Worm (Caenorhabditis elegans): ENCODE data around the gene K01A6.5.

Gene K01A6.5

DNA sequence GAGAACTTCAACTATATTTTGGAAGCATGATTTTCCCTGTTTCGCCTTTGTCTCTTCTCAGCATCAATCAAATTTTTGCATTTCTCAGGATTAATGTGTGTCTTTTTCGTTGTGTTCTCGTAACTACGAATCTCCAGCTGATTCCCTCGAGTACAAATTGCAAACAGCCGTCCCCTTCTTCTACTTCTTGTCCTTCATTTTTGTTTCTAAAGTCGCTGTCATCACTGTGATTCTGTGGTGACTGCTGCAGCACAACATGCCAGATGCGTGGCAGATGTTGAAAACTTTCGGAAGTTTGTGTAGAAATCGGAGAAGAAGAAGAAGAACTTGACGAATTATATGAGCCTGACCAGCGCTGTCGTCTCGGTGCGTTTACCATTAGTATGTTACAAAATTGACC is 29.2 kb upstream of the K01A6.5 start:
- TF ChIP-seq hlh-8 (tag; optimal IDR thresholded peaks at IDR 0.05) (peak; percentile 91), ceh-2 (tag; optimal IDR thresholded peaks at IDR 0.05) (no peak)

DNA sequence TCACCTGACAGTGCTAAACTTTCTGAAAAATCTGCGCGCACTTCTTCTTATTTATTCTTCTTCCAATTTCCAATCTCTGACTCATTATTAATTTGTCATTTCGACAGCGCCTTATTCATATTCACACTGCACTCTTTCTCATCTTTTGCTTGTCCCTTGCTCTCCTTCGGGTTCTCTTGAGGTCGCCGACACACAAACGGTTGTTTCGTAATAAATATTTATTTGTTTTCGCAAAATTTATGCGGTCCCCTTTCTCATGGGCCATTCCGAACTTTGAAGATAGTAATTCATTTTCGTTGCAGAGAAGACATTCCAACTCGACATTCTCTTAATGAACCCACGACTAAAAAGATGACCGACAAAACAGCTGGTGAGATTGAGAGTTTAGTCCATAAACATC is 27.8 kb upstream of the K01A6.5 start, which contains the start of gene magi-1:
Gene magi-1 (plus strand): TSS at position 301 of the 400 bp plus-strand sequence.
- TF ChIP-seq elt-2 (tag; optimal IDR thresholded peaks at IDR 0.05) (no peak), ceh-19 (GFP tag; optimal IDR thresholded peaks at IDR 0.05) (no peak), syd-9 (tag; optimal IDR thresholded peaks at IDR 0.05) (no peak), ama-1 (optimal IDR thresholded peaks at IDR 0.05) (no peak), lin-11 (tag; optimal IDR thresholded peaks at IDR 0.05) (no peak), ceh-31 (tag; optimal IDR thresholded peaks at IDR 0.05) (no peak), ztf-16 (tag; optimal IDR thresholded peaks at IDR 0.05) (no peak), ceh-6 (GFP tag; optimal IDR thresholded peaks at IDR 0.05) (no peak), tbx-7 (tag; optimal IDR thresholded peaks at IDR 0.05) (no peak), pha-4 (tag; optimal IDR thresholded peaks at IDR 0.05) (no peak), ceh-14 (tag; optimal IDR thresholded peaks at IDR 0.05) (no peak), sox-4 (tag; optimal IDR thresholded peaks at IDR 0.05) (no peak), dmd-4 (tag; optimal IDR thresholded peaks at IDR 0.05; ENCODE audit: borderline replicate concordance) (no peak), nfya-1 (tag; optimal IDR thresholded peaks at IDR 0.05) (no peak), dve-1 (tag; optimal IDR thresholded peaks at IDR 0.05) (no peak), pqm-1 (tag; optimal IDR thresholded peaks at IDR 0.05) (no peak), ref-2 (tag; optimal IDR thresholded peaks at IDR 0.05) (no peak), odd-2 (tag; optimal IDR thresholded peaks at IDR 0.05) (no peak), ceh-45 (GFP tag; IDR thresholded peaks at IDR 0.05) (no peak), eyg-1 (tag; optimal IDR thresholded peaks at IDR 0.05) (no peak)

DNA sequence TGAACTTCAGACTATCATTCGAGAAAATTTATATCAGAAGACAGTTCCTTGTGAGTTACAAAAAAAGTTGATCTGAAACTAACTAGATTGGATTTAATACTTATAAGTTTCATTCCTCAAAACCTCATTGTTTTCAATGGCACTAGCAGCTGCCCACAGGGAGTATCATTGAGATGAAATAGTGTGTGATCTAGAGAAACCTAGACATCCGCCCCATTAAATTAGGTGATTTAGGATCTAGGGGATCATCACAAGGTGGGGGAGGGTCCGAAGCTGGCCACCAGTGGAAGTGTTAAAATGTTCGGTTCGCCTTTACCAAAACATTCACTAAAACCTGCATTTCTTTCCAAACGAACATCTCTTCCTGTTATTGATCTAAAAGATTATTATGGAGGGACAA is 26.1 kb upstream of the K01A6.5 start:
- TF ChIP-seq ceh-45 (GFP tag; IDR thresholded peaks at IDR 0.05): no peak

DNA sequence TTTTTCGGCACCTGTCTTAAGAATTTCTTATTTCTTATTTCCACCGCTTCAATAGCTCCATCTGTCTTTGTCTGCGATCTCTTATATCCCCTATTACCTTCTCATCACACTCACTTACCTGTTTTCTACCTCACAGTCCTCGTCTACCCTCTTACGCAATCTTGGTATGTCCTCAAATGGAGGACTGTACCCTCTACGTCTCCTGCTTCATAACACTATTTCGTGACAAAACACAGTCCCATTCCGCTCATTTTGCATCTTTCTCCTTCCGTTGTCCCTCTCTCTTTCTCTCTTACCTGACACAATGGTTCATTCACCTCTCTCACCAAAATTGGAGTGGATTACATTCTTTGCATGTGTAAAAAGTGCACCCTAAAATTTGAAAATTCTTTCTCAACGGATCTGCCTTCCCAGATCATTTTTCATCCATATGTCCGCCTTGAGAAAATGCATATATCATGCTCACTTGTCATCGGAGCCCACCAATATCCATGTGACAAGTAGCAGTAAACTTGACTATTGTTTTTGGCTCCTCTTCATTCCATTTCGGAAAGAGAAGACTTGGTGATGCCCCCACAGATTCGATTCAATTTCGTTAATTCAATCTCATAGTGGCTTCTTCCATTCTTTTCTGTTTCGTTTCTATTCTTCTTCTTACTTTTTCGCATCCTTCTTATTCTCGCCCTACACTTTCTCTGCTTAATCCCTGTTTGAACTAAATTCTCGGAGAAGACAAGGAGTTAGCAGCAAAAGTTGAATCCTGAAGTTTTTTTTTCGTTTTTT is 25.2 kb upstream of the K01A6.5 start:
- TF ChIP-seq madf-2 (tag; optimal IDR thresholded peaks at IDR 0.05): no peak
- TF ChIP-seq pros-1 (tag; optimal IDR thresholded peaks at IDR 0.05): no peak
- no peak for TF ChIP-seq C38D4.7 (GFP tag; optimal IDR thresholded peaks at IDR 0.05)
- no peak for TF ChIP-seq sox-4 (tag; optimal IDR thresholded peaks at IDR 0.05)
- TF ChIP-seq pat-9 (tag; optimal IDR thresholded peaks at IDR 0.05): no peak
- TF ChIP-seq pqm-1 (tag; optimal IDR thresholded peaks at IDR 0.05): no peak
- TF ChIP-seq tbx-2 (tag; optimal IDR thresholded peaks at IDR 0.05): no peak
- no peak for TF ChIP-seq T23F11.4 (GFP tag; optimal IDR thresholded peaks at IDR 0.05)
- TF ChIP-seq lim-6 (tag; optimal IDR thresholded peaks at IDR 0.05): no peak
- TF ChIP-seq unc-42 (tag; optimal IDR thresholded peaks at IDR 0.05): peak; percentile 98
- TF ChIP-seq unc-3 (GFP tag; conservative IDR thresholded peaks at IDR 0.05): no peak
- no peak for TF ChIP-seq unc-3 (tag; optimal IDR thresholded peaks at IDR 0.05)
- peak; percentile 59 for TF ChIP-seq ref-2 (tag; optimal IDR thresholded peaks at IDR 0.05)
- no peak for TF ChIP-seq F13H6.1 (tag; optimal IDR thresholded peaks at IDR 0.05)
- no peak for TF ChIP-seq dmd-4 (tag; optimal IDR thresholded peaks at IDR 0.05; ENCODE audit: borderline replicate concordance)
- no peak for TF ChIP-seq pha-4 (tag; optimal IDR thresholded peaks at IDR 0.05)
- TF ChIP-seq syd-9 (tag; optimal IDR thresholded peaks at IDR 0.05): no peak
- TF ChIP-seq hlh-8 (tag; optimal IDR thresholded peaks at IDR 0.05): no peak
- no peak for TF ChIP-seq ceh-2 (tag; optimal IDR thresholded peaks at IDR 0.05)
- no peak for TF ChIP-seq K09A11.1 (tag; optimal IDR thresholded peaks at IDR 0.05; ENCODE audit: insufficient read depth)
- TF ChIP-seq pag-3 (tag; optimal IDR thresholded peaks at IDR 0.05; ENCODE audit: borderline replicate concordance): no peak
- TF ChIP-seq ceh-34 (tag; optimal IDR thresholded peaks at IDR 0.05): no peak
- TF ChIP-seq hlh-13 (GFP tag; optimal IDR thresholded peaks at IDR 0.05): no peak
- TF ChIP-seq fkh-10 (GFP tag; optimal IDR thresholded peaks at IDR 0.05): peak; percentile 20
- no peak for TF ChIP-seq eyg-1 (tag; optimal IDR thresholded peaks at IDR 0.05)
- no peak for TF ChIP-seq ceh-30 (tag; optimal IDR thresholded peaks at IDR 0.05)
- TF ChIP-seq ceh-22 (tag; optimal IDR thresholded peaks at IDR 0.05): no peak

Measured in whole organism, late embryonic.